Worm (Caenorhabditis elegans) whole organism, midembryonic: ENCODE results near the gene twk-11.

Experiments used
- T22C8.4 ChIP-seq: fragments of 200-800 bp; sonication (Bioruptor generic); IDR thresholded peaks from 2 replicates; pipeline ENCODE4 v1.3.6; 2022; ENCODE audit warnings: missing genetic modification characterization, missing compliant biosample characterization
- cog-1 ChIP-seq: sonication (generic microtip); optimal IDR thresholded peaks from 2 replicates; lab custom pipeline; 2016; ENCODE audit warnings: missing genetic modification characterization, missing compliant biosample characterization
- flt-1 ChIP-seq: fragments of 200-800 bp; sonication (Bioruptor generic); IDR thresholded peaks from 2 replicates; pipeline ENCODE4 v1.3.6; 2022; ENCODE audit warnings: missing genetic modification characterization, missing compliant biosample characterization
- klf-2 ChIP-seq: fragments of 200-800 bp; sonication (Bioruptor generic); conservative IDR thresholded peaks from 2 replicates; pipeline ENCODE4 v1.3.6; 2022; ENCODE audit warnings: missing genetic modification reagents, missing genetic modification characterization, missing compliant biosample characterization
- med-1 ChIP-seq: sonication (generic microtip); optimal IDR thresholded peaks from 2 replicates; lab custom pipeline; 2017; ENCODE audit warnings: missing genetic modification characterization, mild to moderate bottlenecking, missing compliant biosample characterization, antibody characterized with exemption, missing genetic modification reagents; ENCODE audit not compliant: insufficient read depth
- ref-1 ChIP-seq: fragments of 200-800 bp; sonication (Bioruptor generic); conservative IDR thresholded peaks from 2 replicates; pipeline ENCODE4 v1.3.6; 2022; ENCODE audit warnings: missing genetic modification reagents, missing genetic modification characterization, missing compliant biosample characterization
- tab-1 ChIP-seq: fragments of 200-800 bp; sonication (Bioruptor generic); IDR thresholded peaks from 2 replicates; pipeline ENCODE4 v1.3.6; 2022; ENCODE audit warnings: missing genetic modification characterization, missing compliant biosample characterization
- ztf-23 ChIP-seq: fragments of 200-800 bp; sonication (Bioruptor generic); IDR thresholded peaks from 2 replicates; pipeline ENCODE4 v1.3.6; 2022; ENCODE audit warnings: missing genetic modification reagents, missing genetic modification characterization, missing compliant biosample characterization
- ztf-29 ChIP-seq: fragments of 200-800 bp; sonication (Bioruptor generic); IDR thresholded peaks from 2 replicates; pipeline ENCODE4 v1.3.6; 2022; ENCODE audit warnings: missing genetic modification reagents, missing genetic modification characterization, missing compliant biosample characterization

twk-11 gene

DNA sequence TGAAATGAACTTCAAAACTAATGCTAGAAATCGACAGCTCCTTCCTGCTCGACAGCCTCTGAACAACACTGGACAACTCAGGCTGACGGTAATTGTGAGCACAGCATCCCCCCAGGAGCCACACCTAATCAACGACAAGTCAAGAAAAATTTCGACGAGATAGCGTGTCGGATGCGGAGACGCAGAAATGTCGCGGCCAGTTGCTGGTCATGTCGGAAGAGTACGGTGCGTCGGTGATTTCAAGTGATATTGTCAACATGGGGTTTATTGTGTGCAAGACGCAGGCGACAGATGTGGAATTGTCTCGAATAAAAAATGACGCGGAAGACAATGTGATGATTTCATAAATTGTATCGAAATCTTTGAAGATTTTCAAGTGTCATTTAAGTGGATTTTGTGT lies at the start of gene twk-11:
Gene twk-11 (minus strand): TSS at position 101 of the 400 bp plus-strand sequence.
- no peak for TF ChIP-seq tab-1
- no peak for TF ChIP-seq ztf-29 (GFP tag; lab: Robert Waterston, UW)
- TF ChIP-seq ref-1: no peak
- TF ChIP-seq med-1 (GFP tag; lab: Kevin White, UChicago): no peak
- TF ChIP-seq klf-2 (GFP tag; lab: Robert Waterston, UW): no peak
- no peak for TF ChIP-seq cog-1 (tag; lab: Kevin White, UChicago)
- no peak for TF ChIP-seq ztf-23
- no peak for TF ChIP-seq flt-1
- no peak for TF ChIP-seq T22C8.4 (GFP tag; lab: Robert Waterston, UW)

DNA sequence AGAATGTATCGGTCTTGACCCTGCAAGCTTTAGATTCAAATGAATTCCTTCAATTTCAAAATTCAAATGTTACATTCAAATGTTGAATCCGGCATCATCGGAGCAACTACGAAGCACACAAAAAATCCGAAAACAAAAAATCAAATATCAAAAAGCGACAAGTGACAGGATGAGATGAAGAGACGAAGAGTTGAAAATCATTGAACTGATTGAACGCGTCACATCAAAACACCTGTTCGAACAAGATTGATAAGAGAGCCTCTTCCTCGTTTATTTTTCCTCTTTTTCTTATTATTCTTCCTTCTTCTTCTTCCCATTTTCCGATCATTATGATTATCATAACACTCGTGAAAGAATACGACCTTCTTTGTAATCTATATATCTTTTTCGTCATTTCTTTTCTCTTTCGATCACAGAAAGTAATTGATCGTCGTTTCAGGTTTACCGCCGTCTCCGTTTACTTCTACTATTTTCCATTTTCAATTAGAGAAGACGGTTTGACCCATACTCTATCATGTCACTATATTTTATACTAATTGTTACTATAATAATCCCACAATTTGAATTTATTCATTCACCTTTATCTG lies 49.2 kb upstream of the twk-11 start, which contains the start of gene VC5.2:
Gene VC5.2 (plus strand): TSS at position 439 of the 587 bp plus-strand sequence.
- TF ChIP-seq flt-1: no peak
- TF ChIP-seq ref-1: no peak
- TF ChIP-seq klf-2 (GFP tag; lab: Robert Waterston, UW): no peak
- TF ChIP-seq cog-1 (tag; lab: Kevin White, UChicago): no peak
- no peak for TF ChIP-seq ztf-23
- TF ChIP-seq tab-1: no peak
- no peak for TF ChIP-seq T22C8.4 (GFP tag; lab: Robert Waterston, UW)

DNA sequence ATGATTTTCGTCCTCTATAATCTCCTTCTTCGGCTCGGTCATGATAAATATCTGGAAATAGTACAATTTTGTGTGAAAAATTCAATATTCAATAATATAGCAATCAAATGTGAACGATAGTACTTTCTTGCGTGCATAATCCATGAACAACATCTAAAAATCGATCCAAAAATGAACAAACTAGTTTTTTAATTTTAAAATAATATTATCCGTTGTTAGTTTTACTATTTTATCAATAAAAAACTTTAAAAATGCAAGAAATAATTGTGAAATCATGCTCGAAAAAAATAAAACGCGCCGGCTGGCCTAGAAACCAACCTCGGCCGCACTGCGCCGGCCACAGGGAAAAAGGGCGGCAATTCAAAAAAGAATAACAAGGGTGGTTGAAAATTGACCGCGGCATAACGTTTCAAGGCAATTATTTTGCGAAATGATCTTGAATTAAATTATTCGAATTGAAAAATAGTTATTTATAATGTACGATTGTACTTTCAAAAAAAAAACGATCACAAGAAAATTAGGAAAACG lies 48.3 kb upstream of the twk-11 start, which contains the start of gene mys-1:
Gene mys-1 (minus strand): TSS at position 51 of the 528 bp plus-strand sequence.
- TF ChIP-seq ref-1: no peak
- peak; percentile 70 for TF ChIP-seq ztf-23
- TF ChIP-seq klf-2 (GFP tag; lab: Robert Waterston, UW): no peak
- TF ChIP-seq flt-1: no peak
- TF ChIP-seq med-1 (GFP tag; lab: Kevin White, UChicago): no peak
- no peak for TF ChIP-seq T22C8.4 (GFP tag; lab: Robert Waterston, UW)
- no peak for TF ChIP-seq cog-1 (tag; lab: Kevin White, UChicago)
- TF ChIP-seq ztf-29 (GFP tag; lab: Robert Waterston, UW): no peak

DNA sequence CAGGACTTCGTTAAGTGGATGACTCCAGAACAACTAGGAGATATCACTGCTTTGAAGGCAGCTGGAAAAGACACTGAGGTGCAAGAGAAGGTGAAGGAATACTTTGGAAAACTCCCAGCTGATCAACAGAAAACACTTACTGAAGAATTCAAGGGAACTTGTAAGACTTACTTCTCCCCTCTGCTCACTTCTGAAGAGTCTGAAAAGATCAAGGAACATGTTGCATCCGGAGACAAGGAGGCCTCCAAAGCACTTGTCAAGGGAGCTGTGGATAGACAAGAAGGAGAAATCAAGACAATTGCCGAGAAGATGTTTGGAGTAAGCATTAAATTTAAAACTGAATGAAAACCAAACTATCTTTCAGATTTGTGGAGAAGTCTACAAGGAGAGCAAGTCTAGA lies 43.0 kb upstream of the twk-11 start:
- no peak for TF ChIP-seq ref-1
- TF ChIP-seq med-1 (GFP tag; lab: Kevin White, UChicago): no peak
- no peak for TF ChIP-seq tab-1
- TF ChIP-seq klf-2 (GFP tag; lab: Robert Waterston, UW): no peak
- no peak for TF ChIP-seq ztf-29 (GFP tag; lab: Robert Waterston, UW)
- TF ChIP-seq cog-1 (tag; lab: Kevin White, UChicago): no peak
- TF ChIP-seq ztf-23: no peak
- TF ChIP-seq T22C8.4 (GFP tag; lab: Robert Waterston, UW): no peak
- no peak for TF ChIP-seq flt-1

DNA sequence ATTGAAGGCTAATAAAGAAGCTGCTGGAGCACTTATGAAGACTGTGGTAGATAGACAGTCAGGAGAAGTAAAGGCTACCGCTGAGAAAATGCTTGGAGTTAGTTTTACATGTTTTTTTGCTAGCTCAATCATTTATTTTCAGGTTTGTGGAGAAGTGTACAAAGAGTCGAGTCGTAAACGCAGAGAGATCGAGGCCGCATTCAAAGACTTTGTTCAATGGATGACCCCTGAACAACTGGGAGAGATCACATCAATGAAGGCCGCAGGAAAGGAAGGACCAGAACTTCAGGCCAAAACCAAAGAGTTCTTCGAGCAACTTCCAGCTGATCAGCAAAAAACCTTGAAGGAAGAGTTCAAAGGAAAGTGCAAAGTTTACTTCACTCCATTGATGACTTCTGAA lies 42.4 kb upstream of the twk-11 start:
- TF ChIP-seq cog-1 (tag; lab: Kevin White, UChicago): no peak
- TF ChIP-seq ref-1: no peak
- TF ChIP-seq ztf-29 (GFP tag; lab: Robert Waterston, UW): no peak
- TF ChIP-seq T22C8.4 (GFP tag; lab: Robert Waterston, UW): no peak
- TF ChIP-seq tab-1: no peak
- no peak for TF ChIP-seq med-1 (GFP tag; lab: Kevin White, UChicago)
- no peak for TF ChIP-seq ztf-23
- TF ChIP-seq flt-1: no peak
- TF ChIP-seq klf-2 (GFP tag; lab: Robert Waterston, UW): no peak

DNA sequence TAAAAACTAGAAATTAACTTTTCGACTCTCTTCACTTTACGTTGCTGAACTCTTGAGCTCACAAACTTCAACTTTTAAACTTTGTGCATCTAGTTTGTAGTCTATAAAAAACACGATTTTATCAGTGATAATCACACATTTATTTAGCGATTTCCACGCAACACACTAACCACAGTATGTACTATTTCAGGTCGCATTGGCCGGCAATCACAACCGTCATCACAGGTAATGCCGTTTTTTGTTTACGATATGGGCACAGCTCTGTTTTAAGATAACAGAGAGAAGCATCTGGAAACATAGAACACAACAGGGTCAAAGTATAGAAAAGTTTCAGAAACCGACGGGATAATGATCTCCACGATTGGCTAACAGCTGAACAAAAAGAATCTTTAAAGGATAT lies 39.8 kb upstream of the twk-11 start:
- TF ChIP-seq ref-1: no peak
- no peak for TF ChIP-seq med-1 (GFP tag; lab: Kevin White, UChicago)

DNA sequence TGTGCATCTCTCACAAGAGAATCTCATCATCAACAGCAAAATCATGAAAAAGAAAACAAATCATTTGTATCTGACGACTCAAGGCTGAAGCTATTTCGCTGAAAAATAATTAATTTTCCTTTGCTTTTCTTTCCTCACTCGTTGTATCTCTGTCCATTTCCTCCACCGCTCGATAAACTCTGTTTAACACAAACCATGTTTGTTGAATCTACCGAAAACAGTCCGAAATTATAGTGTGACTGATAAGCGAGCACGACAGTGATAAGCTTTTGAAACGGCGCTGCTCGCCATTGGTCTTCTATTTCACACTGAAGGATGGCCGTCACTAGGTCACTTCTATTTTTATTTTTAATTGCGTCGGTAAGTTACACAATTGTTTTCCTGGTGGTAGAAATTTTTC lies 39.3 kb upstream of the twk-11 start, which contains the start of gene npa-1:
Gene npa-1 (plus strand): TSS at position 142 of the 400 bp plus-strand sequence.
- TF ChIP-seq ref-1 (no peak), T22C8.4 (GFP tag; lab: Robert Waterston, UW) (no peak), cog-1 (tag; lab: Kevin White, UChicago) (no peak), ztf-29 (GFP tag; lab: Robert Waterston, UW) (no peak), med-1 (GFP tag; lab: Kevin White, UChicago) (no peak), flt-1 (no peak), ztf-23 (no peak)

DNA sequence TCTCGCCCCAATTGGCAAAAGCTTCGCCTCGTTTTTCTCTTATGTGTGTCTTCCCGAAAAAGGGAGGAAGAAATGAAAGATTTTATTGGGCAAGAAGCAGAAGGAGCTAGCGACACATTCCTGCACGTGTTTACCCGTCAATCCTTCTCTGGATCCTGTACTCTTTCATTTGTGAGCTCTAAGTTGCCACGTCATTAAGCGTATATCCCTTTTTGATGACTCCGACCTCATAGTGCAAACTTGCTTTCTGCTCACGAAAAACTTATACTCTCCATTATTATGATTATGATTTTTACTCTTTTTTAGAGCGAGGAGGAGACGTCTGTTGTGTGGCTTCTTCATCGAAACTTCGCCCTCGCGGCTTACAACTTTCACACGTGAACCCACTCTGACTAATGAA lies 35.9 kb upstream of the twk-11 start, which contains the start of gene F27B10.1:
Gene F27B10.1 (plus strand): TSS at position 301 of the 400 bp plus-strand sequence.
- no peak for TF ChIP-seq klf-2 (GFP tag; lab: Robert Waterston, UW)
- no peak for TF ChIP-seq tab-1
- TF ChIP-seq ztf-23: no peak
- TF ChIP-seq ref-1: no peak

DNA sequence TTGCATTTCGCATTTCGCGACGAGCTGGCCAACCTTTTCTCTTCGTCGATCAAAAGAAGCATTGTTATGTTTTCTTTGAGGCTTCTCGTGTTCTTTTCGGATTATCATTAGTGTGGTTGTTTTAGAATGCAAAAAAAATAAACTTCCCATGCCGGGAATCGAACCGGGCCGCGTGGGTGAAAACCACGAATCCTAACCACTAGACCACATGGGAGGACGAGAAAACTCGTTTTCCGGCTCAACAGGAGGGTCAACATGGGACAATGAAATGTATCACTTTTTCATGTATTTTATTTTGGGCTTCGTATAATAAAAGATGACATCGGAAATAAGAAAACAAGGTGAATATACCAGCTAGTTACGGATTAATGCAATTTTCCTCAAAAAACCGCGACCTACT lies 33.2 kb upstream of the twk-11 start:
- TF ChIP-seq ztf-23 (no peak), cog-1 (tag; lab: Kevin White, UChicago) (no peak), ztf-29 (GFP tag; lab: Robert Waterston, UW) (no peak), klf-2 (GFP tag; lab: Robert Waterston, UW) (no peak), ref-1 (no peak), tab-1 (no peak), med-1 (GFP tag; lab: Kevin White, UChicago) (no peak), T22C8.4 (GFP tag; lab: Robert Waterston, UW) (no peak), flt-1 (no peak)

DNA sequence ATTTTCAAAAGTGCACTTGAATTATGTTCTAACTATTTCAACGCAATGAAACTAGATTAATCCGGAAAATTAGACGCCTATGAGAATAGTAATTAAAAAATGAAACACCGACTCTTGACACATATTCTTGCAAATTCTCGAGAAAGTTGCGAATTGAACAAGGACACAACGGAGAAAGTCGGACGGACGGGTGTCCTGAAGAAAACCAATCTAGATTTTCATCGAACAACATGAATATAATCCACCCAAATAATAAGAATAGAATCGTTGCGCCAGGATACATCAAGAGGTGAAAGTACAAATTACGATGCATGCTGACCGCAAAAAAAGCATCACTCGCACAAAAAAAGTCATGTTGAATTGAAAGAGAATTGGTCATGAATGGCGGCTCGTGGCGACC lies 32.5 kb upstream of the twk-11 start:
- TF ChIP-seq flt-1 (no peak), tab-1 (no peak), T22C8.4 (GFP tag; lab: Robert Waterston, UW) (no peak)
